Worm (Caenorhabditis elegans) whole organism, young adult: ENCODE results near the gene K08D12.4.
A peak's percentile ranks its signal among the peaks of the same experiment; 100 is the strongest.

Source experiments
- B0035.1 ChIP-seq: sonication (generic microtip); optimal IDR thresholded peaks from 2 replicates; lab custom pipeline; 2016; ENCODE audit warnings: missing genetic modification characterization, mild to moderate bottlenecking, missing compliant biosample characterization, missing genotype, missing genetic modification reagents
- B0336.3 ChIP-seq: fragments of 200-800 bp; sonication (Bioruptor generic); IDR thresholded peaks from 2 replicates; pipeline ENCODE4 v1.3.6; 2022; ENCODE audit warnings: missing genetic modification characterization, missing compliant biosample characterization
- C17E4.6 ChIP-seq: fragments of 200-800 bp; sonication (Bioruptor generic); IDR thresholded peaks from 2 replicates; pipeline ENCODE4 v1.3.6; 2022; ENCODE audit warnings: missing genetic modification reagents, missing genetic modification characterization, missing compliant biosample characterization
- F22D6.2 ChIP-seq: sonication (generic microtip); optimal IDR thresholded peaks from 2 replicates; lab custom pipeline; 2016; ENCODE audit warnings: mild to moderate bottlenecking, missing genetic modification characterization, missing compliant biosample characterization
- F49E8.2 ChIP-seq: sonication (generic microtip); optimal IDR thresholded peaks from 3 replicates; lab custom pipeline; 2017; ENCODE audit warnings: missing genetic modification characterization, mild to moderate bottlenecking, missing compliant biosample characterization, antibody characterized with exemption, moderate library complexity; ENCODE audit not compliant: insufficient read depth
- T26A5.8 ChIP-seq: sonication (generic microtip); optimal IDR thresholded peaks from 2 replicates; lab custom pipeline; 2016; ENCODE audit warnings: missing genetic modification characterization, missing compliant biosample characterization
- Y95B8A.8 ChIP-seq: fragments of 200-800 bp; sonication (Bioruptor generic); IDR thresholded peaks from 2 replicates; pipeline ENCODE4 v1.3.6; 2022; ENCODE audit warnings: missing genetic modification reagents, missing genetic modification characterization, missing compliant biosample characterization
- ZK185.1 ChIP-seq: sonication (generic microtip); optimal IDR thresholded peaks from 2 replicates; lab custom pipeline; 2016; ENCODE audit warnings: mild to moderate bottlenecking, missing genetic modification characterization, missing compliant biosample characterization; ENCODE audit not compliant: poor library complexity, severe bottlenecking
- aptf-3 ChIP-seq: fragments of 200-800 bp; sonication (Bioruptor generic); IDR thresholded peaks from 2 replicates; pipeline ENCODE4 v1.3.6; 2022; ENCODE audit warnings: missing genetic modification characterization, missing compliant biosample characterization
- athp-1 ChIP-seq: sonication (generic microtip); optimal IDR thresholded peaks from 2 replicates; lab custom pipeline; 2017; ENCODE audit warnings: mild to moderate bottlenecking, missing genetic modification characterization, missing compliant biosample characterization
- attf-5 ChIP-seq: fragments of 200-800 bp; sonication (Bioruptor generic); optimal IDR thresholded peaks from 2 replicates; lab custom pipeline; 2018; ENCODE audit warnings: mild to moderate bottlenecking, missing genetic modification characterization, missing compliant biosample characterization
- attf-6 ChIP-seq: fragments of 200-800 bp; sonication (Bioruptor generic); IDR thresholded peaks from 2 replicates; pipeline ENCODE4 v1.3.6; 2022; ENCODE audit warnings: missing genetic modification reagents, missing genetic modification characterization, missing compliant biosample characterization
- cebp-2 ChIP-seq: fragments of 200-800 bp; sonication (Bioruptor generic); IDR thresholded peaks from 2 replicates; pipeline ENCODE4 v1.3.6; 2022; ENCODE audit warnings: missing genetic modification characterization, missing compliant biosample characterization
- ceh-27 ChIP-seq: fragments of 200-800 bp; sonication (Bioruptor generic); optimal IDR thresholded peaks from 2 replicates; lab custom pipeline; 2018; ENCODE audit warnings: mild to moderate bottlenecking, missing genetic modification characterization, moderate library complexity, missing compliant biosample characterization
- ceh-91 ChIP-seq: fragments of 200-800 bp; sonication (Bioruptor generic); IDR thresholded peaks from 2 replicates; pipeline ENCODE4 v1.3.6; 2022; ENCODE audit warnings: missing genetic modification reagents, missing genetic modification characterization, missing compliant biosample characterization
- dpl-1 ChIP-seq: fragments of 150-350 bp; optimal IDR thresholded peaks from 2 replicates; lab custom pipeline; 2014; ENCODE audit warnings: missing biosample characterization, missing genetic modification reagents, missing genetic modification characterization
- efl-1 ChIP-seq: fragments of 150-350 bp; optimal IDR thresholded peaks from 2 replicates; lab custom pipeline; 2014; ENCODE audit warnings: missing biosample characterization, missing genetic modification reagents, missing genetic modification characterization
- egl-44 ChIP-seq: fragments of 200-800 bp; sonication (Bioruptor generic); IDR thresholded peaks from 2 replicates; pipeline ENCODE4 v1.3.6; 2022; ENCODE audit warnings: missing genetic modification reagents, missing genetic modification characterization, missing compliant biosample characterization
- egrh-3 ChIP-seq: fragments of 200-800 bp; sonication (Bioruptor generic); IDR thresholded peaks from 2 replicates; pipeline ENCODE4 v1.3.6; 2022; ENCODE audit warnings: missing genetic modification reagents, missing genetic modification characterization, missing compliant biosample characterization
- ekl-4 ChIP-seq: fragments of 200-800 bp; sonication (Bioruptor generic); IDR thresholded peaks from 2 replicates; pipeline ENCODE4 v1.3.6; 2022; ENCODE audit warnings: missing genetic modification reagents, missing genetic modification characterization, missing compliant biosample characterization
- hlh-26 ChIP-seq: fragments of 200-800 bp; sonication (Bioruptor generic); conservative IDR thresholded peaks from 2 replicates; pipeline ENCODE4 v1.3.6; 2022; ENCODE audit warnings: missing genetic modification reagents, missing genetic modification characterization, missing compliant biosample characterization
- lin-26 ChIP-seq: fragments of 200-800 bp; sonication (Bioruptor generic); IDR thresholded peaks from 2 replicates; pipeline ENCODE4 v1.3.6; 2022; ENCODE audit warnings: missing genetic modification reagents, missing genetic modification characterization, missing compliant biosample characterization
- lin-40 ChIP-seq: sonication (generic microtip); optimal IDR thresholded peaks from 2 replicates; lab custom pipeline; 2016; ENCODE audit warnings: missing genetic modification characterization, mild to moderate bottlenecking, missing compliant biosample characterization, missing genotype, missing genetic modification reagents
- lin-54 ChIP-seq: fragments of 200-800 bp; sonication (Bioruptor generic); optimal IDR thresholded peaks from 2 replicates; lab custom pipeline; 2018; ENCODE audit warnings: mild to moderate bottlenecking, missing genetic modification characterization, missing compliant biosample characterization
- lir-1 ChIP-seq: fragments of 200-800 bp; sonication (Bioruptor generic); conservative IDR thresholded peaks from 2 replicates; pipeline ENCODE4 v1.3.6; 2022; ENCODE audit warnings: missing genetic modification reagents, missing genetic modification characterization, missing compliant biosample characterization
- lsl-1 ChIP-seq: fragments of 200-800 bp; sonication (Bioruptor generic); optimal IDR thresholded peaks from 2 replicates; lab custom pipeline; 2018; ENCODE audit warnings: mild to moderate bottlenecking, missing genetic modification characterization, moderate library complexity, missing compliant biosample characterization
- madf-3 ChIP-seq: fragments of 200-800 bp; sonication (Bioruptor generic); IDR thresholded peaks from 2 replicates; pipeline ENCODE4 v1.3.6; 2022; ENCODE audit warnings: missing genetic modification reagents, missing genetic modification characterization, missing compliant biosample characterization
- madf-6 ChIP-seq: fragments of 200-800 bp; sonication (Bioruptor generic); IDR thresholded peaks from 2 replicates; pipeline ENCODE4 v1.3.6; 2022; ENCODE audit warnings: missing genetic modification reagents, missing genetic modification characterization, missing compliant biosample characterization
- mel-28 ChIP-seq: sonication (generic microtip); optimal IDR thresholded peaks from 2 replicates; lab custom pipeline; 2016; ENCODE audit warnings: borderline replicate concordance, mild to moderate bottlenecking, missing genetic modification characterization, missing compliant biosample characterization
- mes-4 ChIP-seq: sonication (generic microtip); optimal IDR thresholded peaks from 2 replicates; lab custom pipeline; 2016; ENCODE audit warnings: missing genotype, missing genetic modification characterization, missing compliant biosample characterization
- mxl-1 ChIP-seq: sonication (generic microtip); optimal IDR thresholded peaks from 2 replicates; lab custom pipeline; 2016; ENCODE audit warnings: missing genetic modification characterization, missing compliant biosample characterization
- nfyb-1 ChIP-seq: fragments of 200-800 bp; sonication (Bioruptor generic); IDR thresholded peaks from 2 replicates; pipeline ENCODE4 v1.3.6; 2022; ENCODE audit warnings: missing genetic modification reagents, missing genetic modification characterization, missing compliant biosample characterization
- nhr-179 ChIP-seq: sonication (generic microtip); optimal IDR thresholded peaks from 2 replicates; lab custom pipeline; 2016; ENCODE audit warnings: mild to moderate bottlenecking, missing genetic modification characterization, missing compliant biosample characterization
- pbrm-1 ChIP-seq: fragments of 200-800 bp; sonication (Bioruptor generic); IDR thresholded peaks from 2 replicates; pipeline ENCODE4 v1.3.6; 2022; ENCODE audit warnings: missing genetic modification reagents, missing genetic modification characterization, missing compliant biosample characterization
- rcor-1 ChIP-seq: fragments of 200-800 bp; sonication (Bioruptor generic); IDR thresholded peaks from 2 replicates; pipeline ENCODE4 v1.3.6; 2022; ENCODE audit warnings: missing genetic modification reagents, missing genetic modification characterization, missing compliant biosample characterization
- rec-8 ChIP-seq, 2 experiments: sonication (generic microtip); optimal IDR thresholded peaks; 2 replicates each; lab custom pipeline; 2016; ENCODE audit warnings: mild to moderate bottlenecking in 2 of 2, missing genetic modification characterization in 2 of 2, missing genetic modification reagents in 2 of 2, missing genotype in 2 of 2, missing biosample characterization in 1 of 2, missing compliant biosample characterization in 1 of 2, moderate library complexity in 1 of 2
- repo-1 ChIP-seq: sonication (generic microtip); optimal IDR thresholded peaks from 2 replicates; lab custom pipeline; 2017; ENCODE audit warnings: mild to moderate bottlenecking, missing genetic modification characterization, missing compliant biosample characterization
- snpc-1.3 ChIP-seq: sonication (generic microtip); optimal IDR thresholded peaks from 2 replicates; lab custom pipeline; 2017; ENCODE audit warnings: missing genetic modification characterization, mild to moderate bottlenecking, missing compliant biosample characterization, antibody characterized with exemption, moderate library complexity, missing genotype, missing genetic modification reagents; ENCODE audit not compliant: insufficient read depth
- snpc-3.4 ChIP-seq: sonication (generic microtip); optimal IDR thresholded peaks from 2 replicates; lab custom pipeline; 2017; ENCODE audit warnings: missing genetic modification characterization, mild to moderate bottlenecking, missing compliant biosample characterization, antibody characterized with exemption, moderate library complexity, missing genotype, missing genetic modification reagents
- snpc-4 ChIP-seq, 5 experiments: fragments of 150-350 bp in 1 of 5; sonication (generic microtip) in 4 of 5; optimal IDR thresholded peaks; 2 replicates each; lab custom pipeline; 2014 to 2018; ENCODE audit warnings: missing genetic modification characterization in 5 of 5, missing biosample characterization in 3 of 5, antibody characterized with exemption in 2 of 5, mild to moderate bottlenecking in 2 of 5, missing compliant biosample characterization in 2 of 5, missing genotype in 2 of 5, moderate library complexity in 2 of 5, missing genetic modification reagents in 1 of 5
- tbp1 ChIP-seq: fragments of 200-800 bp; sonication (Bioruptor generic); optimal IDR thresholded peaks from 2 replicates; lab custom pipeline; 2018; ENCODE audit warnings: mild to moderate bottlenecking, missing genetic modification characterization, missing compliant biosample characterization
- unc-130 ChIP-seq: sonication (generic microtip); optimal IDR thresholded peaks from 2 replicates; lab custom pipeline; 2016; ENCODE audit warnings: missing genetic modification reagents, missing genetic modification characterization, missing compliant biosample characterization
- xnd-1 ChIP-seq: sonication (generic microtip); optimal IDR thresholded peaks from 2 replicates; lab custom pipeline; 2016; ENCODE audit warnings: missing genotype, missing genetic modification reagents, missing genetic modification characterization, missing compliant biosample characterization
- ztf-25 ChIP-seq: fragments of 200-800 bp; sonication (Bioruptor generic); IDR thresholded peaks from 2 replicates; pipeline ENCODE4 v1.3.6; 2022; ENCODE audit warnings: missing genetic modification reagents, missing genetic modification characterization, missing compliant biosample characterization
- ztf-26 ChIP-seq: sonication (generic microtip); optimal IDR thresholded peaks from 2 replicates; lab custom pipeline; 2017; ENCODE audit warnings: missing genetic modification characterization, missing compliant biosample characterization
- ztf-3 ChIP-seq: fragments of 200-800 bp; sonication (Bioruptor generic); optimal IDR thresholded peaks from 2 replicates; lab custom pipeline; 2018; ENCODE audit warnings: mild to moderate bottlenecking, missing genetic modification characterization, missing compliant biosample characterization

The K08D12.4 gene

DNA sequence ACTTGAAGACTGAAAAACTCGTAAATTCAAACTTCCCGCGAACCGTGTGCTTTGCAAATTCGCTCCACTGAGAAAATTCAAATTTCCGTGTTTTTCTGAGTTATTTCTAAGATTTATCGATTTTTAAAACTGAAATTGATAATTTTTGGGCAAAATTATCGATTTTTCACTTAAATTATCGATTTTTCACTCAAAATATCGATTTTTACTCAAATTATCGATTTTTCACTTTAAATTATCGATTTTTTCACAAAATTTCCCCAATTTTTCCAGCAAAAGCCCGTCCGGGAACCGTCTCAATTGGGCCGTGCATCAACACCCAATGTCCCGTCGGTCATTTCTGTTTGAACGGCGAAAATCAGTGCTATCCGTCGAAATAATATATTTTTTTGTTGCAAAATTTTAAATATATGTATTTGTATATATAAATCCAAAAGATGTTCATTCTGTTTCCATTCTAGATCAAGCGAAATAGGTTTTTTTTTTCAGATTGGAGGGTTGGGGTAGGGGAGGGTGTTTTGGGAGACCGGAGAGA lies 20.5 kb downstream of the K08D12.4 start (continued):
- TF ChIP-seq madf-3 (GFP tag; lab: Robert Waterston, UW), result no peak
- TF ChIP-seq ekl-4 (GFP tag; lab: Robert Waterston, UW), result no peak
- TF ChIP-seq F22D6.2 (tag; lab: Kevin White, UChicago), result no peak
- TF ChIP-seq ztf-26 (tag; lab: Kevin White, UChicago), result no peak
- no peak for TF ChIP-seq cebp-2 (GFP tag; lab: Robert Waterston, UW)
- no peak for TF ChIP-seq tbp1 (GFP tag; lab: Kevin White, UChicago)
- TF ChIP-seq ceh-27 (GFP tag; lab: Kevin White, UChicago), result no peak
- peak; percentile 79 for TF ChIP-seq B0336.3
- no peak for TF ChIP-seq ZK185.1 (tag; lab: Kevin White, UChicago)
- no peak for TF ChIP-seq lin-40 (tag; lab: Kevin White, UChicago)
- TF ChIP-seq rec-8 (tag; optimal IDR thresholded peaks at IDR 0.05; lab: Kevin White, UChicago), result no peak
- TF ChIP-seq rcor-1 (GFP tag; lab: Robert Waterston, UW), result no peak
- 0 out of 2 replicates have a peak, but pooled peaks have one; percentile 27 for TF ChIP-seq nfyb-1
- no peak for TF ChIP-seq xnd-1 (tag; lab: Kevin White, UChicago)
- 0 out of 2 replicates have a peak, but pooled peaks have one; percentile 38 for TF ChIP-seq C17E4.6 (GFP tag; lab: Robert Waterston, UW)
- TF ChIP-seq pbrm-1 (GFP tag; lab: Robert Waterston, UW), result no peak
- TF ChIP-seq ztf-3 (GFP tag; lab: Kevin White, UChicago), result no peak
- no peak for TF ChIP-seq B0035.1 (tag; lab: Kevin White, UChicago)
- TF ChIP-seq mxl-1 (tag; lab: Kevin White, UChicago), result no peak
- no peak for TF ChIP-seq aptf-3 (GFP tag; lab: Robert Waterston, UW)
- no peak for TF ChIP-seq egl-44 (GFP tag; lab: Robert Waterston, UW)
- no peak for TF ChIP-seq lir-1 (GFP tag; lab: Robert Waterston, UW)
- no peak for TF ChIP-seq F49E8.2 (tag; lab: Kevin White, UChicago)
- TF ChIP-seq lin-26 (GFP tag; lab: Robert Waterston, UW), result peak; percentile 31; the same call in 1 of the 2 replicates
- TF ChIP-seq mel-28 (tag; lab: Kevin White, UChicago), result no peak
- no peak for TF ChIP-seq lin-54
- TF ChIP-seq snpc-4 (GFP tag; optimal IDR thresholded peaks at IDR 0.05; lab: Kevin White, UChicago), result no peak
- TF ChIP-seq snpc-4 (tag; optimal IDR thresholded peaks at IDR 0.05; lab: Kevin White, UChicago), result no peak

DNA sequence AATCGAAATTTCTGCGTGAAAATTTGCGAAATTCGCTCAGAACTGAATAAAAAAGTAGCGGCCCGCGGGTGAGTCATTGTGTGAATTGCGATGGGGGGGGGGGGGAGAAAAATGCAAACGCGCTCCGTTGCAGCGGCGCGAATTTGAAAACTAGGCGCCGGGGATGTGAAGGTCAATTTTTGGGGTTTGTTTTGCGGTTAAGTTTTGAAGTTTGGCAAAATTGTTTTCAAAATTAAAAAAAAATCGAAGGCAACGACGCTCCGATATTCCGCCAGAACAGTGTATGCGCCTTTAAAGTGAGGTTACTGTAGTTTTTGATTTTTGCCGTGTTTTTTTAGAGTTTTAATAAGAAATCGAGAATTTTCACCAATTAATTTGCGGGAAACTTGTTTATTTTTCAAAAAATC lies 31.2 kb downstream of the K08D12.4 start:
- TF ChIP-seq lin-40 (tag; lab: Kevin White, UChicago) (peak; percentile 42), T26A5.8 (tag; lab: Kevin White, UChicago) (no peak), unc-130 (GFP tag; lab: Kevin White, UChicago) (peak; percentile 38), efl-1 (GFP tag; lab: Kevin White, UChicago) (peak; percentile 88), dpl-1 (GFP tag; lab: Kevin White, UChicago) (peak; percentile 69), snpc-1.3 (tag; lab: Kevin White, UChicago) (peak; percentile 46), lin-26 (GFP tag; lab: Robert Waterston, UW) (0 out of 2 replicates have a peak, but pooled peaks have one; percentile 42), ztf-26 (tag; lab: Kevin White, UChicago) (no peak), mes-4 (tag; lab: Kevin White, UChicago) (no peak), hlh-26 (GFP tag; lab: Robert Waterston, UW) (no peak), Y95B8A.8 (peak; percentile 72; the same call in 1 of the 2 replicates), ekl-4 (GFP tag; lab: Robert Waterston, UW) (peak; percentile 72), repo-1 (tag; lab: Kevin White, UChicago) (peak; percentile 50), egrh-3 (GFP tag; lab: Robert Waterston, UW) (peak; percentile 86), madf-6 (GFP tag; lab: Robert Waterston, UW) (peak; percentile 93), athp-1 (tag; lab: Kevin White, UChicago) (peak; percentile 63), ztf-25 (GFP tag; lab: Robert Waterston, UW) (no peak), attf-6 (GFP tag; lab: Robert Waterston, UW) (no peak), lsl-1 (GFP tag; lab: Kevin White, UChicago) (peak; percentile 95), snpc-3.4 (tag; lab: Kevin White, UChicago) (peak; percentile 25), attf-5 (GFP tag; lab: Kevin White, UChicago) (peak; percentile 40), nhr-179 (no peak), ceh-91 (GFP tag; lab: Robert Waterston, UW) (peak; percentile 84)
